Worm (Caenorhabditis elegans): ENCODE data around the gene ins-12.

The ins-12 gene

ce11 chrII:5572082-5572746 is 17.8 kb downstream of the ins-12 start (continued):
- TF ChIP-seq mdl-1 (tag; optimal IDR thresholded peaks at IDR 0.05) = no peak
- no peak for TF ChIP-seq ama-1 (optimal IDR thresholded peaks at IDR 0.05)
- no peak for TF ChIP-seq peb-1 (tag; optimal IDR thresholded peaks at IDR 0.05)
- TF ChIP-seq nhr-77 (tag; optimal IDR thresholded peaks at IDR 0.05) = no peak
- TF ChIP-seq mab-5 (tag; optimal IDR thresholded peaks at IDR 0.05) = no peak
- no peak for TF ChIP-seq R02D3.7 (tag; optimal IDR thresholded peaks at IDR 0.05)
- no peak for TF ChIP-seq egl-27 (tag; optimal IDR thresholded peaks at IDR 0.05)
- TF ChIP-seq snpc-4 (tag; optimal IDR thresholded peaks at IDR 0.05) = no peak
- peak; percentile 61 for TF ChIP-seq F13H6.1 (tag; optimal IDR thresholded peaks at IDR 0.05)
- no peak for TF ChIP-seq nhr-6 (tag; optimal IDR thresholded peaks at IDR 0.05)
- no peak for TF ChIP-seq aly-2 (tag; optimal IDR thresholded peaks at IDR 0.05)
- TF ChIP-seq gmeb-1 (tag; optimal IDR thresholded peaks at IDR 0.05) = no peak
- peak; percentile 61 for TF ChIP-seq nhr-25 (tag; optimal IDR thresholded peaks at IDR 0.05)
- TF ChIP-seq crh-2 (tag; optimal IDR thresholded peaks at IDR 0.05) = peak; percentile 67

DNA sequence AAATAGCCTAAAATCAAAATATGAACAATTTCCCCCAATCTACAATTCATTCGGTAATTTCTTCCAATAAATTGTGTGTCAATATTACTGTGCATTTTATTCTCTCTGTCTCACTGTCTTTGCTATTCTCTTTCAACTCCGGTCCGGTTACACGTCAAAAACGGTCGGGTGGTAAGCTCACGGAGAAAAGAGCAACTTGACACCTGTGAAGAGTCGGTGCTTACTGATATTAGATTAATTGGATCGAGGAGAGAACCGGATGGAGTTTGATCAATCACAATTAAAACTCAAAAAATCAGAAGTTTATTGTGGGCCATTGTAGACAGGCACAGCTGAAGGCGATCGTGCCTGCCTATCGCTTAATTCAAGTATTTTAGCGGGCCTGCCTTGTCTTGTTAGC is 20.5 kb downstream of the ins-12 start:
- peak; percentile 10 for TF ChIP-seq crh-2 (tag; optimal IDR thresholded peaks at IDR 0.05)
- peak; percentile 50 for TF ChIP-seq nhr-21 (tag; optimal IDR thresholded peaks at IDR 0.05)
- peak; percentile 2 for TF ChIP-seq sma-3 (GFP tag; optimal IDR thresholded peaks at IDR 0.05)
- TF ChIP-seq unc-55 (GFP tag; optimal IDR thresholded peaks at IDR 0.05) = no peak
- peak; percentile 6 for TF ChIP-seq ama-1 (optimal IDR thresholded peaks at IDR 0.05)
- no peak for TF ChIP-seq R02D3.7 (tag; optimal IDR thresholded peaks at IDR 0.05)

DNA sequence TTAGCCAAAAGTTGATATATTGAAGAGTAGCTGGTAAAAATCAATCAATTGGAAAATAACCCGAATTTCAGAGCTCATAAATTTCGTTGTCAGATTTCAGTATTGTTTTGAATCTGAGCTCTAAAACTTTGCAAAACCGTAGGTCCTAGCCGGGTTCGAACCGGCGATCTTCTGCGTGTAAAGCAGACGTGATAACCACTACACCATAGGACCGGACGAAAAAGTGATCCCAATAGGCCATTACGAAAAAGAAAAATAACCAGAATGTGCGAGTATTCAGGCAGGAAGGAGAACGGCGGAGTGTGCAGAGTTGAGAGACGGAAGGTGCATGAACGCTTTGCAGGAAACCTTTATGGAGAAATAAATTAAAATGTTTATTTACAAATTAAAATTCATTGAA is 22.6 kb downstream of the ins-12 start:
- TF ChIP-seq mab-5 (tag; optimal IDR thresholded peaks at IDR 0.05) = no peak
- TF ChIP-seq gmeb-1 (tag; optimal IDR thresholded peaks at IDR 0.05) = peak; percentile 28
- TF ChIP-seq fos-1 (tag; optimal IDR thresholded peaks at IDR 0.05) = peak; percentile 49
- TF ChIP-seq sma-9 (GFP tag; optimal IDR thresholded peaks at IDR 0.05) = peak; percentile 42
- no peak for TF ChIP-seq sma-9 (tag; optimal IDR thresholded peaks at IDR 0.05)
- TF ChIP-seq crh-2 (tag; optimal IDR thresholded peaks at IDR 0.05) = peak; percentile 43
- TF ChIP-seq ceh-82 (tag; optimal IDR thresholded peaks at IDR 0.05) = no peak
- peak; percentile 33 for TF ChIP-seq snpc-4 (tag; optimal IDR thresholded peaks at IDR 0.05)
- no peak for TF ChIP-seq nhr-23 (tag; optimal IDR thresholded peaks at IDR 0.05)
- peak; percentile 65 for TF ChIP-seq unc-55 (GFP tag; optimal IDR thresholded peaks at IDR 0.05)
- TF ChIP-seq C34F6.9 (tag; optimal IDR thresholded peaks at IDR 0.05) = peak; percentile 46
- peak; percentile 34 for TF ChIP-seq lin-11 (tag; optimal IDR thresholded peaks at IDR 0.05)
- no peak for TF ChIP-seq egl-27 (tag; optimal IDR thresholded peaks at IDR 0.05)
- TF ChIP-seq nhr-129 (tag; optimal IDR thresholded peaks at IDR 0.05) = peak; percentile 71

ce11 chrII:5578035-5578434 is 23.6 kb downstream of the ins-12 start, which contains the start of gene T25E4.1:
T25E4.1 (plus strand) TSS chrII:5578335.
- no peak for TF ChIP-seq snpc-4 (tag; optimal IDR thresholded peaks at IDR 0.05)
- TF ChIP-seq peb-1 (tag; optimal IDR thresholded peaks at IDR 0.05) = no peak
- TF ChIP-seq ztf-4 (tag; optimal IDR thresholded peaks at IDR 0.05) = no peak
- TF ChIP-seq mab-5 (tag; optimal IDR thresholded peaks at IDR 0.05) = no peak
- TF ChIP-seq sma-3 (GFP tag; optimal IDR thresholded peaks at IDR 0.05) = no peak
- no peak for TF ChIP-seq F13H6.1 (tag; optimal IDR thresholded peaks at IDR 0.05)
- TF ChIP-seq lsy-2 (tag; optimal IDR thresholded peaks at IDR 0.05) = no peak
- no peak for TF ChIP-seq R02D3.7 (tag; optimal IDR thresholded peaks at IDR 0.05)
- no peak for TF ChIP-seq egl-27 (tag; optimal IDR thresholded peaks at IDR 0.05)
- TF ChIP-seq ama-1 (optimal IDR thresholded peaks at IDR 0.05) = no peak
- TF ChIP-seq ztf-11 (tag; optimal IDR thresholded peaks at IDR 0.05) = no peak
- TF ChIP-seq fos-1 (tag; optimal IDR thresholded peaks at IDR 0.05) = no peak
- TF ChIP-seq lin-39 (tag; optimal IDR thresholded peaks at IDR 0.05) = no peak
- no peak for TF ChIP-seq ztf-1 (GFP tag; conservative IDR thresholded peaks at IDR 0.05)
- no peak for TF ChIP-seq C34F6.9 (tag; optimal IDR thresholded peaks at IDR 0.05)

ce11 chrII:5578714-5579113 is 24.3 kb downstream of the ins-12 start:
- TF ChIP-seq ZK546.5 (tag; optimal IDR thresholded peaks at IDR 0.05) = no peak
- TF ChIP-seq peb-1 (tag; optimal IDR thresholded peaks at IDR 0.05) = no peak
- TF ChIP-seq blmp-1 (tag; optimal IDR thresholded peaks at IDR 0.05; ENCODE audit: insufficient read depth) = no peak
- TF ChIP-seq mbf-1 (tag; optimal IDR thresholded peaks at IDR 0.05) = no peak
- TF ChIP-seq F13H6.1 (tag; optimal IDR thresholded peaks at IDR 0.05) = no peak
- TF ChIP-seq ceh-16 (tag; optimal IDR thresholded peaks at IDR 0.05) = no peak
- TF ChIP-seq ztf-1 (GFP tag; conservative IDR thresholded peaks at IDR 0.05) = no peak
- TF ChIP-seq dmd-4 (tag; optimal IDR thresholded peaks at IDR 0.05) = no peak
- no peak for TF ChIP-seq zag-1 (tag; optimal IDR thresholded peaks at IDR 0.05)
- TF ChIP-seq egl-27 (tag; optimal IDR thresholded peaks at IDR 0.05) = no peak
- TF ChIP-seq lin-13 (GFP tag; optimal IDR thresholded peaks at IDR 0.05) = no peak
- TF ChIP-seq nhr-237 (tag; optimal IDR thresholded peaks at IDR 0.05) = no peak
- TF ChIP-seq sem-4 (tag; optimal IDR thresholded peaks at IDR 0.05) = no peak
- TF ChIP-seq unc-62 (GFP tag; optimal IDR thresholded peaks at IDR 0.05) = no peak
- no peak for TF ChIP-seq nhr-10 (tag; optimal IDR thresholded peaks at IDR 0.05)
- no peak for TF ChIP-seq unc-39 (tag; optimal IDR thresholded peaks at IDR 0.05)
- no peak for TF ChIP-seq gmeb-1 (tag; optimal IDR thresholded peaks at IDR 0.05)

Data from whole organism, L2 larva.